Worm (Caenorhabditis elegans) whole organism, L1 larva: ENCODE measurements around the gene chk-2.
"Not testable (repeated sequence)": the region's sequence is repeated elsewhere in the genome, so short reads cannot be mapped to it uniquely, and the experiment has no call there.

ENCODE experiments used
- ces-1 ChIP-seq: fragments of 150-350 bp; optimal IDR thresholded peaks from 2 replicates; lab custom pipeline; 2014; ENCODE audit warnings: missing biosample characterization, missing genetic modification reagents, missing genetic modification characterization
- efl-3 ChIP-seq: fragments of 200-800 bp; sonication (Bioruptor generic); optimal IDR thresholded peaks from 2 replicates; lab custom pipeline; 2018; ENCODE audit warnings: mild to moderate bottlenecking, missing genetic modification characterization, missing compliant biosample characterization
- fkh-10 ChIP-seq: sonication (generic microtip); optimal IDR thresholded peaks from 2 replicates; lab custom pipeline; 2017; ENCODE audit warnings: missing biosample characterization, missing genetic modification reagents, missing genetic modification characterization
- hpl-2 ChIP-seq: fragments of 150-350 bp; optimal IDR thresholded peaks from 2 replicates; lab custom pipeline; 2014; ENCODE audit warnings: missing biosample characterization, missing genetic modification reagents, missing genetic modification characterization
- lin-39 ChIP-seq: fragments of 150-350 bp; optimal IDR thresholded peaks from 2 replicates; lab custom pipeline; 2014; ENCODE audit warnings: missing biosample characterization, missing genetic modification reagents, missing genetic modification characterization
- mep-1 ChIP-seq: fragments of 150-350 bp; optimal IDR thresholded peaks from 2 replicates; lab custom pipeline; 2014; ENCODE audit warnings: missing biosample characterization, missing genetic modification characterization
- nhr-76 ChIP-seq: sonication (generic microtip); optimal IDR thresholded peaks from 2 replicates; lab custom pipeline; 2017; ENCODE audit warnings: missing biosample characterization, missing genetic modification characterization
- unc-130 ChIP-seq: fragments of 150-350 bp; optimal IDR thresholded peaks from 2 replicates; lab custom pipeline; 2017; ENCODE audit warnings: missing biosample characterization, missing genetic modification characterization, inconsistent platforms
- zag-1 ChIP-seq: fragments of 150-350 bp; optimal IDR thresholded peaks from 2 replicates; lab custom pipeline; 2014; ENCODE audit warnings: missing biosample characterization, missing genetic modification characterization

- not testable (repeated sequence) for TF ChIP-seq fkh-10 (GFP tag; lab: Kevin White, UChicago); efl-3 (GFP tag; lab: Kevin White, UChicago); mep-1 (tag; lab: Kevin White, UChicago); hpl-2 (GFP tag; lab: Kevin White, UChicago); lin-39; ces-1; zag-1 (tag; lab: Kevin White, UChicago); nhr-76 (tag; lab: Kevin White, UChicago); unc-130
Observed at ce11 chrV:19948993-19949392, 33.2 kb upstream of the chk-2 start, which contains the start of gene tmed-4.
